Fruit fly (Drosophila melanogaster) whole organism, prepupa: ENCODE measurements around the gene CG31360.

Experiments used
- Blimp-1 ChIP-seq: fragments of 200-800 bp; sonication (Bioruptor generic); optimal IDR thresholded peaks from 3 replicates; lab custom pipeline; 2017; ENCODE audit warnings: missing biosample characterization, missing genetic modification characterization, mild to moderate bottlenecking, moderate library complexity, missing genetic modification reagents
- CG11294 ChIP-seq: fragments of 200-800 bp; sonication (Bioruptor generic); IDR thresholded peaks from 2 replicates; pipeline ENCODE4 v1.3.6; 2022; ENCODE audit warnings: missing biosample characterization, missing genetic modification characterization
- CG11902 ChIP-seq: fragments of 200-800 bp; sonication (Bioruptor generic); optimal IDR thresholded peaks from 3 replicates; lab custom pipeline; 2016; ENCODE audit warnings: missing biosample characterization, missing genetic modification characterization
- CG15336 ChIP-seq: fragments of 200-800 bp; sonication (Bioruptor generic); IDR thresholded peaks from 2 replicates; pipeline ENCODE4 v1.3.6; 2022; ENCODE audit warnings: missing biosample characterization, missing genetic modification characterization
- CG1621 ChIP-seq: fragments of 200-800 bp; sonication (Bioruptor generic); optimal IDR thresholded peaks from 3 replicates; lab custom pipeline; 2018; ENCODE audit warnings: missing biosample characterization, mild to moderate bottlenecking, missing genetic modification characterization
- CG16779 ChIP-seq: fragments of 200-800 bp; sonication (Bioruptor generic); optimal IDR thresholded peaks from 3 replicates; lab custom pipeline; 2017; ENCODE audit warnings: missing biosample characterization, mild to moderate bottlenecking, missing genetic modification characterization
- CG3032 ChIP-seq: fragments of 200-800 bp; optimal IDR thresholded peaks from 2 replicates; lab custom pipeline; 2019; ENCODE audit warnings: missing biosample characterization, mild to moderate bottlenecking, missing genetic modification characterization, moderate library complexity
- CG31627 ChIP-seq: fragments of 200-800 bp; sonication (Bioruptor generic); optimal IDR thresholded peaks from 3 replicates; lab custom pipeline; 2016; ENCODE audit warnings: missing biosample characterization, missing genetic modification characterization
- CG3919 ChIP-seq: fragments of 200-800 bp; sonication (Bioruptor generic); optimal IDR thresholded peaks from 3 replicates; lab custom pipeline; 2016; ENCODE audit warnings: missing biosample characterization, missing genetic modification characterization
- CG6163 ChIP-seq: fragments of 200-800 bp; sonication (Bioruptor generic); IDR thresholded peaks from 3 replicates; pipeline ENCODE4 v1.3.6; 2022; ENCODE audit warnings: missing biosample characterization, missing genetic modification characterization
- CG6276 ChIP-seq: fragments of 200-800 bp; sonication (Bioruptor generic); optimal IDR thresholded peaks from 2 replicates; lab custom pipeline; 2017; ENCODE audit warnings: missing biosample characterization, mild to moderate bottlenecking, missing genetic modification characterization
- CG6792 ChIP-seq: fragments of 200-800 bp; sonication (Bioruptor generic); optimal IDR thresholded peaks from 3 replicates; lab custom pipeline; 2016; ENCODE audit warnings: missing biosample characterization, missing genetic modification characterization
- CG6808 ChIP-seq: fragments of 200-800 bp; sonication (Bioruptor generic); optimal IDR thresholded peaks from 3 replicates; lab custom pipeline; 2017; ENCODE audit warnings: missing biosample characterization, missing genetic modification characterization, mild to moderate bottlenecking, moderate library complexity, missing genetic modification reagents
- CG6854 ChIP-seq: fragments of 200-800 bp; sonication (Bioruptor generic); optimal IDR thresholded peaks from 2 replicates; lab custom pipeline; 2017; ENCODE audit warnings: missing biosample characterization, mild to moderate bottlenecking, missing genetic modification characterization
- CG7368 ChIP-seq: fragments of 200-800 bp; sonication (Bioruptor generic); optimal IDR thresholded peaks from 3 replicates; lab custom pipeline; 2016; ENCODE audit warnings: missing biosample characterization, missing genetic modification characterization
- CG8319 ChIP-seq: fragments of 200-800 bp; sonication (Bioruptor generic); optimal IDR thresholded peaks from 3 replicates; lab custom pipeline; 2016; ENCODE audit warnings: missing biosample characterization, missing genetic modification characterization
- CG9139 ChIP-seq: fragments of 200-800 bp; sonication (Bioruptor generic); optimal IDR thresholded peaks from 3 replicates; lab custom pipeline; 2017; ENCODE audit warnings: missing biosample characterization, mild to moderate bottlenecking, missing genetic modification characterization
- Eip75B ChIP-seq: fragments of 200-800 bp; sonication (Bioruptor generic); optimal IDR thresholded peaks from 3 replicates; lab custom pipeline; 2016; ENCODE audit warnings: missing biosample characterization, missing genetic modification characterization
- Eip93F ChIP-seq: fragments of 200-800 bp; sonication (Bioruptor generic); optimal IDR thresholded peaks from 2 replicates; lab custom pipeline; 2016; ENCODE audit warnings: missing biosample characterization, mild to moderate bottlenecking, missing genetic modification characterization
- Ets21C ChIP-seq: fragments of 200-800 bp; sonication (Bioruptor generic); optimal IDR thresholded peaks from 3 replicates; lab custom pipeline; 2016; ENCODE audit warnings: missing biosample characterization, missing genetic modification characterization
- Hr39 ChIP-seq: fragments of 200-800 bp; sonication (Bioruptor generic); optimal IDR thresholded peaks from 2 replicates; lab custom pipeline; 2016; ENCODE audit warnings: missing biosample characterization, missing genetic modification characterization
- Hr4 ChIP-seq: fragments of 200-800 bp; sonication (Bioruptor generic); optimal IDR thresholded peaks from 3 replicates; lab custom pipeline; 2016; ENCODE audit warnings: missing biosample characterization, missing genetic modification characterization
- Lpt ChIP-seq: fragments of 200-800 bp; sonication (Bioruptor generic); optimal IDR thresholded peaks from 3 replicates; lab custom pipeline; 2016; ENCODE audit warnings: missing biosample characterization, missing genetic modification characterization
- Met ChIP-seq: fragments of 200-800 bp; sonication (Bioruptor generic); optimal IDR thresholded peaks from 3 replicates; lab custom pipeline; 2016; ENCODE audit warnings: missing biosample characterization, missing genetic modification characterization
- OdsH ChIP-seq: fragments of 200-800 bp; sonication (Bioruptor generic); optimal IDR thresholded peaks from 3 replicates; lab custom pipeline; 2016; ENCODE audit warnings: missing biosample characterization, missing genetic modification characterization
- Smox ChIP-seq: fragments of 200-800 bp; sonication (Bioruptor generic); optimal IDR thresholded peaks from 3 replicates; lab custom pipeline; 2016; ENCODE audit warnings: missing biosample characterization, missing genetic modification characterization
- Sox102F ChIP-seq: fragments of 200-800 bp; sonication (Bioruptor generic); optimal IDR thresholded peaks from 2 replicates; lab custom pipeline; 2016; ENCODE audit warnings: missing biosample characterization, mild to moderate bottlenecking, missing genetic modification characterization
- Sox14 ChIP-seq: fragments of 200-800 bp; sonication (Bioruptor generic); optimal IDR thresholded peaks from 3 replicates; lab custom pipeline; 2016; ENCODE audit warnings: missing biosample characterization, missing genetic modification characterization
- Sox15 ChIP-seq: fragments of 200-800 bp; sonication (Bioruptor generic); optimal IDR thresholded peaks from 3 replicates; lab custom pipeline; 2016; ENCODE audit warnings: missing biosample characterization, missing genetic modification characterization
- achi ChIP-seq: fragments of 200-800 bp; sonication (Bioruptor generic); optimal IDR thresholded peaks from 3 replicates; lab custom pipeline; 2016; ENCODE audit warnings: missing biosample characterization, missing genetic modification characterization
- acj6 ChIP-seq: fragments of 200-800 bp; sonication (Bioruptor generic); optimal IDR thresholded peaks from 3 replicates; lab custom pipeline; 2016; ENCODE audit warnings: missing biosample characterization, missing genetic modification characterization
- cyc ChIP-seq: fragments of 200-800 bp; sonication (Bioruptor generic); optimal IDR thresholded peaks from 3 replicates; lab custom pipeline; 2016; ENCODE audit warnings: missing biosample characterization, missing genetic modification characterization
- dac ChIP-seq: fragments of 200-800 bp; sonication (Bioruptor generic); optimal IDR thresholded peaks from 2 replicates; lab custom pipeline; 2017; ENCODE audit warnings: missing biosample characterization, mild to moderate bottlenecking, missing genetic modification characterization
- esn ChIP-seq: fragments of 200-800 bp; sonication (Bioruptor generic); optimal IDR thresholded peaks from 2 replicates; lab custom pipeline; 2016; ENCODE audit warnings: missing biosample characterization, mild to moderate bottlenecking, missing genetic modification characterization, moderate library complexity
- fd85E ChIP-seq: fragments of 200-800 bp; sonication (Bioruptor generic); optimal IDR thresholded peaks from 3 replicates; lab custom pipeline; 2016; ENCODE audit warnings: missing biosample characterization, missing genetic modification characterization
- fkh ChIP-seq: fragments of 200-800 bp; sonication (Bioruptor generic); optimal IDR thresholded peaks from 3 replicates; lab custom pipeline; 2017; ENCODE audit warnings: missing biosample characterization, mild to moderate bottlenecking, missing genetic modification characterization, moderate library complexity
- lz ChIP-seq: fragments of 200-800 bp; sonication (Bioruptor generic); optimal IDR thresholded peaks from 3 replicates; lab custom pipeline; 2016; ENCODE audit warnings: missing biosample characterization, missing genetic modification characterization
- salr ChIP-seq, 2 experiments: fragments of 200-800 bp; sonication (Bioruptor generic); optimal IDR thresholded peaks; 3 replicates each; lab custom pipeline; 2016 to 2018; ENCODE audit warnings: missing biosample characterization in 2 of 2, missing genetic modification characterization in 2 of 2, mild to moderate bottlenecking in 1 of 2
- spab ChIP-seq: fragments of 200-800 bp; sonication (Bioruptor generic); optimal IDR thresholded peaks from 2 replicates; lab custom pipeline; 2017; ENCODE audit warnings: missing biosample characterization, mild to moderate bottlenecking, missing genetic modification characterization, missing genetic modification reagents
- ss ChIP-seq, 2 experiments: fragments of 200-800 bp; sonication (Bioruptor generic); optimal IDR thresholded peaks; 2 replicates in 1 of 2; 3 replicates in 1 of 2; lab custom pipeline; 2017 to 2018; ENCODE audit warnings: mild to moderate bottlenecking in 2 of 2, missing biosample characterization in 2 of 2, missing genetic modification characterization in 2 of 2, moderate library complexity in 1 of 2
- svp ChIP-seq: fragments of 200-800 bp; sonication (Bioruptor generic); peaks from one replicate; lab custom pipeline; 2016; ENCODE audit warnings: missing biosample characterization, missing genetic modification characterization
- topi ChIP-seq: fragments of 200-800 bp; sonication (Bioruptor generic); optimal IDR thresholded peaks from 3 replicates; lab custom pipeline; 2016; ENCODE audit warnings: missing biosample characterization, missing genetic modification characterization
- vri ChIP-seq: fragments of 200-800 bp; sonication (Bioruptor generic); optimal IDR thresholded peaks from 3 replicates; lab custom pipeline; 2016; ENCODE audit warnings: missing biosample characterization, mild to moderate bottlenecking, missing genetic modification characterization

Gene CG31360

dm6 chr3R:17686875-17687274, 2.0 kb downstream of the CG31360 start, which contains the start of gene CG31249:
CG31249 (minus strand) TSS chr3R:17687071.
- TF ChIP-seq fd85E (GFP tag; lab: Kevin White, UChicago) (no peak), CG3032 (peak; percentile 18), cyc (no peak), vri (no peak), Hr4 (GFP tag; lab: Kevin White, UChicago) (no peak), CG8319 (GFP tag; lab: Kevin White, UChicago) (no peak), CG31627 (GFP tag; lab: Kevin White, UChicago) (no peak), esn (GFP tag; lab: Kevin White, UChicago) (peak; percentile 46), dac (GFP tag; lab: Kevin White, UChicago) (no peak), topi (GFP tag; lab: Kevin White, UChicago) (no peak), CG11902 (GFP tag; lab: Kevin White, UChicago) (no peak), CG1621 (no peak), Lpt (GFP tag; lab: Kevin White, UChicago) (no peak), Eip75B (GFP tag; lab: Kevin White, UChicago) (no peak)

DNA sequence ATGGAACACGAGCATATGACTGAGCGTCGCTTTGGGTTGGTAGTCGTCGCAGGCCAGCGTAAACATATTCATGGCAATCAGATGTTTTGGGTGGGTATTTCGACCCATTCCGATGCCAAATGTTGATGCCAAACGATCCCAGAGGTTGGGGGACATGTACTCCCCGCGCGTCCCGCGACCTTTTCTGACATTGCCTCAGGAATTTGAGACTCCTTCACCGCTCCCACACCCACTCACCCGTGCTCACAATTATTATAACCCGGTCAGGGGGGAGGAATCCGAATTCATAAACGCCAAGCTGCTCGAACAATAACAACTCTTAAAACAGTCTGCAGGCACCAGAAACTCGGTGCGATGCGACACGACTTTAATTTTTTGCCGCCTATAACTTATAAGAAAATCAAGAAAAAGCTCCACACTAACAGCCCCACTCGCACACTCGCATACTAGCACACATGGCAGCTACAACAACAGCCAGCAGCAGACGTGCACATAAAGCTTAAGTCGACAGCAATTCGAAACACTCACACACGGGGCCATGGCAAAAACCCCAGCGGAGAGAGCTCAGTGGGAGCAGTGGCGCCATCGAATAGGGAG, 15.1 kb downstream of the CG31360 start:
- TF ChIP-seq CG15336 (GFP tag; lab: Robert Waterston, UW) (no peak), svp (GFP tag; lab: Kevin White, UChicago) (peak; percentile 79), CG6854 (peak; percentile 82), achi (no peak), Lpt (GFP tag; lab: Kevin White, UChicago) (peak; percentile 77)

DNA sequence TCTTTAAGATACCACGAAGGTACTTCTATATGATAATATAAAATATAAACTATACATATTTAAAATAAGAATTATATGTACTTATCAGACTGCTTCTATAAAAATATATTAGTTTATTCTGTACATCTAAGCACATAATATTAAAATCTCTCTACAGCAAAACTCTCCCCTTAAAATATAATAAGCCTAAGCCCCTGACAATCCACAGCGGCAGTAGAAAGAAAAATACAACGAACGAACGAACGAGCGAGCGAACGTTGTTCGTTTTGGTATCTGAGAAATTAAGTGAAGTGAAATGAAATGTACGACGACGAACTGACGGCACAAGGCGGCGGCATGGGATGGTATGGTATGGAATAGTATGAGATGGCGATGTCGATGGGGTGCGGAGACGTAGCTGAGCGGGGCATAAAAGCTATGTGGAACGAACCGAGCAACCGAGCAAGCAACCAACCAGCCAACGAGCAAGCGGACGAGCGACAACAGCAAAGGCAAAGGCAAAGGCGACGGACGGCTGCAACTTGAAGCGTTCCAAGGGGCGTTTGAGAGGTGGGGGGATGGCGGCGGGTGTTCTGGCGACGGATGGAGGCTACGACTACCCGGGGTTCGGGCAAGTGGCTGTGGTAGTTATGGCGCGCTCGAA, 15.7 kb downstream of the CG31360 start:
- peak; percentile 98 for TF ChIP-seq CG11294 (GFP tag; lab: Robert Waterston, UW)
- TF ChIP-seq Hr39 (GFP tag; lab: Kevin White, UChicago) = peak; percentile 86
- TF ChIP-seq CG16779 (tag; lab: Kevin White, UChicago) = peak; percentile 97
- TF ChIP-seq OdsH (GFP tag; lab: Kevin White, UChicago) = peak; percentile 99
- TF ChIP-seq fkh (GFP tag; lab: Kevin White, UChicago) = peak; percentile 82
- TF ChIP-seq CG3919 = peak; percentile 96
- peak; percentile 94 for TF ChIP-seq lz
- peak; percentile 97 to 98 for TF ChIP-seq ss (GFP tag; optimal IDR thresholded peaks at IDR 0.05; lab: Kevin White, UChicago)
- TF ChIP-seq CG6163 (GFP tag; lab: Robert Waterston, UW) = peak; percentile 97
- TF ChIP-seq cyc = peak; percentile 88
- peak; percentile 92 for TF ChIP-seq CG7368 (GFP tag; lab: Kevin White, UChicago)
- TF ChIP-seq CG6854 = peak; percentile 83
- peak; percentile 86 to 93 for TF ChIP-seq salr (GFP tag; optimal IDR thresholded peaks at IDR 0.05; lab: Kevin White, UChicago)
- peak; percentile 98 for TF ChIP-seq CG6276 (GFP tag; lab: Kevin White, UChicago)
- TF ChIP-seq CG6808 (GFP tag; lab: Kevin White, UChicago) = peak; percentile 97
- TF ChIP-seq CG6792 = peak; percentile 98
- peak; percentile 95 for TF ChIP-seq Blimp-1 (GFP tag; lab: Kevin White, UChicago)
- TF ChIP-seq Hr4 (GFP tag; lab: Kevin White, UChicago) = peak; percentile 94
- peak; percentile 98 for TF ChIP-seq achi
- peak; percentile 91 for TF ChIP-seq Eip75B (GFP tag; lab: Kevin White, UChicago)
- peak; percentile 95 for TF ChIP-seq CG11902 (GFP tag; lab: Kevin White, UChicago)
- TF ChIP-seq CG9139 = peak; percentile 97
- peak; percentile 80 for TF ChIP-seq Ets21C (GFP tag; lab: Kevin White, UChicago)
- peak; percentile 76 for TF ChIP-seq fd85E (GFP tag; lab: Kevin White, UChicago)
- TF ChIP-seq CG31627 (GFP tag; lab: Kevin White, UChicago) = peak; percentile 87
- peak; percentile 91 for TF ChIP-seq topi (GFP tag; lab: Kevin White, UChicago)
- peak; percentile 84 for TF ChIP-seq vri
- TF ChIP-seq Sox15 = peak; percentile 96
- peak; percentile 80 for TF ChIP-seq Sox14 (GFP tag; lab: Kevin White, UChicago)
- TF ChIP-seq dac (GFP tag; lab: Kevin White, UChicago) = peak; percentile 89
- peak; percentile 94 for TF ChIP-seq Met (GFP tag; lab: Kevin White, UChicago)
- peak; percentile 44 for TF ChIP-seq Lpt (GFP tag; lab: Kevin White, UChicago)
- TF ChIP-seq CG8319 (GFP tag; lab: Kevin White, UChicago) = peak; percentile 96
- peak; percentile 90 for TF ChIP-seq Smox
- TF ChIP-seq spab = peak; percentile 97
- TF ChIP-seq acj6 = peak; percentile 98
- peak; percentile 93 for TF ChIP-seq Sox102F (GFP tag; lab: Kevin White, UChicago)
- TF ChIP-seq Eip93F = peak; percentile 94
